Fruit fly (Drosophila melanogaster): Measurements from ENCODE around the gene tld.
A peak's percentile ranks its signal among the peaks of the same experiment; 100 is the strongest.

The tld gene

DNA sequence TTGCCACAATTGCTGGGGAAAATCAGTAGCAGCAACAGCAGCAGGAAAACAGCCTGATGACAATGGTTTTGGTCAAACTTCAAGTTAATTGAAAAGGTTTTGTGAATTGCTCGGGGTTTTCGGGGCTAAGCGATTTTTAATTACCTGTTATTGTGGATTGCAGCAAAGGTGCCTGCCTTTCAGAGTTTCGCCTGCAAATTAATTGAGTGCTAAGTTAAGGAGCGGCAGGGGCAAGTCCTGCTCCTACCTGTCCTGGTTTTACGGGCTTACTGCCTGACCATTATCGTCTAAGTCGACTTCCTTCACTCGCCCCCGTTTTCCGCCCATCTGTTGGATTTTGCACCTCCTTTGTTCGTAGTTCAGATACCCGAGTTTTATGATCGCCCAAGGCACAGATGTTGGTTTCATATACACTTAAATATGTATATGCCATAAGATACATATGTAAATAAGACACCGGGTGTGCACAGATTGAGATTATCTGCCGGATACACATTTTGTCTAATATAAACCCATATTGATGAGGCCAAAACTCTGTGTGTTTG is 23.1 kb upstream of the tld start (continued):
- no peak for TF ChIP-seq ro (GFP tag; IDR thresholded peaks at IDR 0.05)
- TF ChIP-seq sens-2 (GFP tag; IDR thresholded peaks at IDR 0.05): no peak

DNA sequence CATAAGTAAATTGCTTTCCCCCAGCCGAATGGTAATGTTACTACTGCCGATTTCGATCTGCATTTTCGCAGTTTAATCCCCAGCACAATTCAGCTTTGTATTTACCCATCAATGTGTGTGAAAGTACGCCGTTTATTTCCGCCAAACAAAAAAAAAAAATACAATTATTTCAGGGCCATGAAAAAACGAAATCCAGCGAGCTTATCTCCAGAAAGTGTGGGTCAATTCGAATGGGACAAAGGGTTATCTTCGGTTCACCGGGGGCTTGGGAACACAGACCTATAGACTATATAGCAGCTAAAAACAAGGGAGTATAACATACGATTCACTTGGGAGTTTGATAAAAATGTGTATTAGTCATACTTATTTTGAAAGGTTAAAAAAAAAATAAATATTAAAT is 22.5 kb upstream of the tld start:
- no peak for TF ChIP-seq CG2120 (GFP tag; optimal IDR thresholded peaks at IDR 0.05)
- no peak for TF ChIP-seq CG12391 (tag; optimal IDR thresholded peaks at IDR 0.05)
- 0 out of 4 replicates have a peak, but pooled peaks have one; percentile 10 for TF ChIP-seq chinmo (GFP tag; IDR thresholded peaks at IDR 0.05; ENCODE audit: partially characterized antibody)
- TF ChIP-seq CG4424 (GFP tag; optimal IDR thresholded peaks at IDR 0.05): no peak
- no peak for TF ChIP-seq CG8290 (GFP tag; optimal IDR thresholded peaks at IDR 0.05)
- TF ChIP-seq CG8290 (tag; optimal IDR thresholded peaks at IDR 0.05): no peak
- no peak for TF ChIP-seq Lpt (GFP tag; optimal IDR thresholded peaks at IDR 0.05)

DNA sequence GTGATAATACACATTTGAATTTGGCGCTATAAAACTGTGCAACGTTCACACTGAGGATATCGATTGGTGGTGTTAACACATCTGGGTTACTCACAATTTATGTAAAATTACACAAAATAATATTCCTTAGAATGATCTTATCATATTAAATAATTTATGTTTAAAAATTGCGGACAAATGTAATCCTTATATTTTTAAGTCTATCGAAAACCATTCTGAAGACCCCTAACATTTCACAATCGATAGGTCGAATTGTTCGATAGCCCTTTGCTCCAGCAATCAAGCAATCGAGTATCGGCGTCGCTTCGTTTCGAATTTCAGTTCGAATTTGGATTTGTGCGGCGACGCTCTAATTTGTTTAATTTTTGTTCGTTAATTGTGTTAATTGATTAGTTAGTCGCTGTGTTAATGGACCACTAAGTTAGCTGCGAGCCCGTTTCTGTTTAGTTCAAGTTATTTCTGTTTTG is 4.1 kb downstream of the tld start, which contains the start of gene asp:
Gene asp (plus strand): TSS at position 289 of the 467 bp plus-strand sequence.
- TF ChIP-seq CG4282 (GFP tag; optimal IDR thresholded peaks at IDR 0.05) (no peak), CG2129 (GFP tag; IDR thresholded peaks at IDR 0.05; ENCODE audit: partially characterized antibody) (peak; percentile 63), klu (GFP tag; IDR thresholded peaks at IDR 0.05) (no peak), ranshi (GFP tag; IDR thresholded peaks at IDR 0.05) (no peak), CG8924 (tag; optimal IDR thresholded peaks at IDR 0.05) (peak; percentile 24), chinmo (GFP tag; IDR thresholded peaks at IDR 0.05; ENCODE audit: partially characterized antibody) (peak; percentile 12; the same call in 1 of the 4 replicates), CG9932 (GFP tag; IDR thresholded peaks at IDR 0.05) (0 out of 2 replicates have a peak, but pooled peaks have one; percentile 30), dmrt11E (tag; optimal IDR thresholded peaks at IDR 0.05) (peak; percentile 33), pzg (GFP tag; optimal IDR thresholded peaks at IDR 0.05) (peak; percentile 60), E2f2 (GFP tag; IDR thresholded peaks at IDR 0.05) (peak; percentile 98), tx (GFP tag; optimal IDR thresholded peaks at IDR 0.05) (no peak), CG18599 (GFP tag; optimal IDR thresholded peaks at IDR 0.05) (no peak), Ets65A (GFP tag) (peak; percentile 41), CG16813 (GFP tag; IDR thresholded peaks at IDR 0.05; ENCODE audit: partially characterized antibody) (peak; percentile 89), CG17829 (tag; optimal IDR thresholded peaks at IDR 0.05) (peak; percentile 66), dimm (GFP tag; IDR thresholded peaks at IDR 0.05) (no peak), Ada2b (GFP tag; IDR thresholded peaks at IDR 0.05) (0 out of 2 replicates have a peak, but pooled peaks have one; percentile 10), CG10979 (tag; optimal IDR thresholded peaks at IDR 0.05) (peak; percentile 36), wek (GFP tag; optimal IDR thresholded peaks at IDR 0.05) (peak; percentile 97), CG5953 (GFP tag; IDR thresholded peaks at IDR 0.05) (no peak), fd96Cb (tag; optimal IDR thresholded peaks at IDR 0.05) (no peak), CG17186 (GFP tag; optimal IDR thresholded peaks at IDR 0.05) (peak; percentile 67), CG11560 (tag; IDR thresholded peaks at IDR 0.05) (peak; percentile 73; the same call in 2 of the 3 replicates), CG1024 (GFP tag; IDR thresholded peaks at IDR 0.05) (0 out of 2 replicates have a peak, but pooled peaks have one; percentile 14), phol (tag; optimal IDR thresholded peaks at IDR 0.05) (peak; percentile 57), slbo (GFP tag; IDR thresholded peaks at IDR 0.05) (peak; percentile 35; the same call in 1 of the 2 replicates), ato (GFP tag; IDR thresholded peaks at IDR 0.05; ENCODE audit: partially characterized antibody) (peak; percentile 83), Sry-δ (GFP tag; optimal IDR thresholded peaks at IDR 0.05) (peak; percentile 67), Sox102F (GFP tag; optimal IDR thresholded peaks at IDR 0.05) (no peak), Nf-YB (GFP tag; optimal IDR thresholded peaks at IDR 0.05) (no peak), az2 (GFP tag; optimal IDR thresholded peaks at IDR 0.05) (peak; percentile 30), gfzf (GFP tag; optimal IDR thresholded peaks at IDR 0.05) (peak; percentile 29), CG42726 (GFP tag; IDR thresholded peaks at IDR 0.05; ENCODE audit: partially characterized antibody) (peak; percentile 64; the same call in 1 of the 2 replicates), CG6791 (GFP tag; IDR thresholded peaks at IDR 0.05; ENCODE audit: partially characterized antibody) (peak; percentile 87), CG7357 (GFP tag; IDR thresholded peaks at IDR 0.05) (peak; percentile 81), bbx (GFP tag; IDR thresholded peaks at IDR 0.05; ENCODE audit: partially characterized antibody) (peak; percentile 71), MBD-R2 (GFP tag; IDR thresholded peaks at IDR 0.05) (peak; percentile 25; the same call in 1 of the 2 replicates), knrl (GFP tag; IDR thresholded peaks at IDR 0.05; ENCODE audit: partially characterized antibody) (peak; percentile 82)

Measured in whole organism, embryonic.